Fruit fly (Drosophila melanogaster): ENCODE measurements around the gene mmm.

The mmm gene

dm6 chr3L:7614226-7614625 lies 31.0 kb downstream of the mmm start (continued):
- TF ChIP-seq CG7745 (tag; optimal IDR thresholded peaks at IDR 0.05): no peak
- TF ChIP-seq CG6813 (GFP tag; optimal IDR thresholded peaks at IDR 0.05): peak; percentile 14
- TF ChIP-seq CG2120 (GFP tag; optimal IDR thresholded peaks at IDR 0.05): peak; percentile 23
- TF ChIP-seq Deaf1 (tag; optimal IDR thresholded peaks at IDR 0.05): peak; percentile 18
- no peak for TF ChIP-seq CG31365 (tag; optimal IDR thresholded peaks at IDR 0.05)
- TF ChIP-seq psq (GFP tag; optimal IDR thresholded peaks at IDR 0.05): no peak
- TF ChIP-seq Dip3 (GFP tag; optimal IDR thresholded peaks at IDR 0.05): peak; percentile 4
- peak; percentile 30 for TF ChIP-seq D19A (tag; optimal IDR thresholded peaks at IDR 0.05)
- TF ChIP-seq lilli (GFP tag; optimal IDR thresholded peaks at IDR 0.05): peak; percentile 27
- TF ChIP-seq Pdp1 (GFP tag; optimal IDR thresholded peaks at IDR 0.05): peak; percentile 39 to 65
- TF ChIP-seq CG10543 (GFP tag; optimal IDR thresholded peaks at IDR 0.05): no peak
- TF ChIP-seq CG4424 (GFP tag; optimal IDR thresholded peaks at IDR 0.05): peak; percentile 36
- peak; percentile 13 for TF ChIP-seq oc (tag; optimal IDR thresholded peaks at IDR 0.05)
- TF ChIP-seq CG10267 (tag; optimal IDR thresholded peaks at IDR 0.05): peak; percentile 38
- TF ChIP-seq dpn (GFP tag; optimal IDR thresholded peaks at IDR 0.05): peak; percentile 19 to 39
- TF ChIP-seq rib (GFP tag; IDR thresholded peaks at IDR 0.05): no peak
- TF ChIP-seq CG7271 (tag; optimal IDR thresholded peaks at IDR 0.05): no peak
- peak; percentile 3 for TF ChIP-seq CG12155 (GFP tag; optimal IDR thresholded peaks at IDR 0.05)
- no peak for TF ChIP-seq pzg (GFP tag; optimal IDR thresholded peaks at IDR 0.05)
- TF ChIP-seq CG3407 (GFP tag; optimal IDR thresholded peaks at IDR 0.05): no peak
- TF ChIP-seq Nf-YB (GFP tag; optimal IDR thresholded peaks at IDR 0.05): no peak
- peak; percentile 41 for TF ChIP-seq CG9932 (GFP tag; IDR thresholded peaks at IDR 0.05)
- TF ChIP-seq ssp (GFP tag; IDR thresholded peaks at IDR 0.05): peak; percentile 8; the same call in 1 of the 2 replicates
- peak; percentile 68 for TF ChIP-seq dmrt99B (tag; optimal IDR thresholded peaks at IDR 0.05)
- peak; percentile 16 for TF ChIP-seq CG8089 (GFP tag; optimal IDR thresholded peaks at IDR 0.05)
- peak in 1 of 2 experiments; percentile 44 for TF ChIP-seq eve (GFP tag; optimal IDR thresholded peaks at IDR 0.05)
- no peak for TF ChIP-seq CG4854 (GFP tag; optimal IDR thresholded peaks at IDR 0.05)
- TF ChIP-seq HLHmδ (GFP tag; optimal IDR thresholded peaks at IDR 0.05): no peak
- no peak for TF ChIP-seq CG7987 (GFP tag; optimal IDR thresholded peaks at IDR 0.05)
- TF ChIP-seq CG6689 (GFP tag; IDR thresholded peaks at IDR 0.05): peak; percentile 57; the same call in 1 of the 2 replicates
- TF ChIP-seq Hsf (GFP tag; optimal IDR thresholded peaks at IDR 0.05): peak; percentile 34
- TF ChIP-seq Sin3A (optimal IDR thresholded peaks at IDR 0.05): no peak
- peak; percentile 51 for TF ChIP-seq CG12391 (tag; optimal IDR thresholded peaks at IDR 0.05)
- TF ChIP-seq ato (GFP tag; IDR thresholded peaks at IDR 0.05; ENCODE audit: partially characterized antibody): no peak
- peak; percentile 59 for TF ChIP-seq Ptx1 (GFP tag; IDR thresholded peaks at IDR 0.05)
- peak; percentile 29 for TF ChIP-seq corto (GFP tag; optimal IDR thresholded peaks at IDR 0.05)
- no peak for TF ChIP-seq CG17612 (GFP tag; IDR thresholded peaks at IDR 0.05)
- TF ChIP-seq Ravus (GFP tag; IDR thresholded peaks at IDR 0.05): no peak
- TF ChIP-seq CG1602 (GFP tag; optimal IDR thresholded peaks at IDR 0.05): peak; percentile 31
- no peak for TF ChIP-seq Atf3 (GFP tag; optimal IDR thresholded peaks at IDR 0.05)
- peak; percentile 70 for TF ChIP-seq CG11504 (tag; optimal IDR thresholded peaks at IDR 0.05)
- peak; percentile 9 for TF ChIP-seq CG30431 (GFP tag; optimal IDR thresholded peaks at IDR 0.05)
- peak; percentile 54; the same call in 1 of the 2 replicates for TF ChIP-seq CG17328 (GFP tag; IDR thresholded peaks at IDR 0.05)
- no peak for TF ChIP-seq Nf-YC (tag; optimal IDR thresholded peaks at IDR 0.05)
- TF ChIP-seq CG15696 (tag; optimal IDR thresholded peaks at IDR 0.05): peak; percentile 30
- TF ChIP-seq Dfd (GFP tag; optimal IDR thresholded peaks at IDR 0.05): no peak
- TF ChIP-seq row (GFP tag; IDR thresholded peaks at IDR 0.05): peak; percentile 57; the same call in 2 of the 3 replicates
- no peak for TF ChIP-seq CG11695 (GFP tag; IDR thresholded peaks at IDR 0.05)
- TF ChIP-seq CG10654 (GFP tag; optimal IDR thresholded peaks at IDR 0.05): peak; percentile 27
- TF ChIP-seq Ada2b (GFP tag; IDR thresholded peaks at IDR 0.05): peak; percentile 54
- TF ChIP-seq stc (GFP tag; IDR thresholded peaks at IDR 0.05): no peak

Measured in whole organism, embryonic.